Worm (Caenorhabditis elegans) whole organism, midembryonic: ENCODE results near the gene spl-1.

Source experiments
- ref-1 ChIP-seq: fragments of 200-800 bp; sonication (Bioruptor generic); conservative IDR thresholded peaks from 2 replicates; pipeline ENCODE4 v1.3.6; 2022; ENCODE audit warnings: missing genetic modification reagents, missing genetic modification characterization, missing compliant biosample characterization
- ztf-23 ChIP-seq: fragments of 200-800 bp; sonication (Bioruptor generic); IDR thresholded peaks from 2 replicates; pipeline ENCODE4 v1.3.6; 2022; ENCODE audit warnings: missing genetic modification reagents, missing genetic modification characterization, missing compliant biosample characterization
- ztf-29 ChIP-seq: fragments of 200-800 bp; sonication (Bioruptor generic); IDR thresholded peaks from 2 replicates; pipeline ENCODE4 v1.3.6; 2022; ENCODE audit warnings: missing genetic modification reagents, missing genetic modification characterization, missing compliant biosample characterization

DNA sequence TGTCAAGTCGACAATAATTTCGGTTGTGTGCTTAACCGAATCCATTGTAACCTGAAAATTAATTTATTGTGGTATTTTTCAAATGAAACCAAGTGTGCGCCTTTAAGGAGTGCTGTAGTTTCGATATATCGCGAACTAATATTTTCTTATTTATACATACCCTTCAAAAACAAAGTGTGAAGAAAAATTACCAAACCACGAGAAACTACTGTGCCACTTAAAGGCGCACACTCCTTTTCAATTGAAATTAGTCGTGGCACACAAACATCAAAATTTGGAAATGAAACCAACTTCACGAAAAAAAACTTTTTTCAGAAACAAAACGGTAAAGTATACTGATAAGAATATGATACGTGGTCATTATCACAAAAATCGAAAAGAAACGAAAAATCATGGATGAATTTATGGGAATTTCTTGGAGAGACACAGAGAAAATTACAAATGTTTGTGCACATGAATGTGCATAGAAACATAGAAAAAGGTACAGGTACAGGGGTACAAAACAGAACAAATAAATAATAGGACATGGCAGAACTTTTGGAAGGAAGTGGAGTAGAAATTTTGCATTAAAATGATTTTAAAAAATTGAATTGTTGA lies at the start of gene spl-1:
- no peak for TF ChIP-seq ref-1
- no peak for TF ChIP-seq ztf-23 (GFP tag; lab: Robert Waterston, UW)
- TF ChIP-seq ztf-29 (GFP tag; lab: Robert Waterston, UW): no peak
